Worm (Caenorhabditis elegans) whole organism, L1 larva: ENCODE data around the gene cld-1.

Experiments
- alr-1 ChIP-seq: fragments of 200-800 bp; sonication (Bioruptor generic); optimal IDR thresholded peaks from 2 replicates; lab custom pipeline; 2018; ENCODE audit warnings: borderline replicate concordance, mild to moderate bottlenecking, missing genetic modification characterization, missing compliant biosample characterization
- ces-1 ChIP-seq: fragments of 150-350 bp; optimal IDR thresholded peaks from 2 replicates; lab custom pipeline; 2014; ENCODE audit warnings: missing biosample characterization, missing genetic modification reagents, missing genetic modification characterization
- mdl-1 ChIP-seq, 2 experiments: fragments of 150-350 bp; optimal IDR thresholded peaks; 2 replicates each; lab custom pipeline; 2014 to 2017; ENCODE audit warnings: missing biosample characterization in 2 of 2, missing genetic modification characterization in 2 of 2, inconsistent platforms in 1 of 2
- nhr-28 ChIP-seq: fragments of 150-350 bp; optimal IDR thresholded peaks from 2 replicates; lab custom pipeline; 2014; ENCODE audit warnings: missing biosample characterization, missing genetic modification characterization
- nhr-76 ChIP-seq: sonication (generic microtip); optimal IDR thresholded peaks from 2 replicates; lab custom pipeline; 2017; ENCODE audit warnings: missing biosample characterization, missing genetic modification characterization
- nhr-77 ChIP-seq: fragments of 150-350 bp; optimal IDR thresholded peaks from 2 replicates; lab custom pipeline; 2014; ENCODE audit warnings: missing biosample characterization, missing genetic modification characterization
- unc-86 ChIP-seq: sonication (generic microtip); optimal IDR thresholded peaks from 2 replicates; lab custom pipeline; 2016; ENCODE audit warnings: missing genetic modification characterization, missing compliant biosample characterization

DNA sequence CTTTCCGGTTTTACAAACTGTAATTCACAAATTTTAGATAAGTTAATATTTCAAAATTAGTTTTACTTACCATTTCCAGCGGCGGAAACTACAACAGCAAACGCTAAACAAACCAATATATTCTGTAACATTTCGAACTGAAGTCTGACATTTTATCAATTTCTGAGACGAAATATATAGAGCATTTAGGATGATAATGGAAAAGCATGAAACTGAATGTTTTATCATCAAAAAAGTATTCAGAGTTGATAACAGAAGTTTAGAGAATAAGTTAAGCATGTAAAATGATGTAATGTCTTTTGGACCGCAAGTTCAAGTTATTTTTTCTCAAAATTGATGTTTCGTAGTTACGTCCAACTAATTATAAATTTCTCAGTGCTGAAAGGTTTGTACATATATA, 33.1 kb upstream of the cld-1 start, which contains the start of gene F55G11.2:
- no peak for TF ChIP-seq nhr-76 (tag; lab: Kevin White, UChicago)
- TF ChIP-seq unc-86 = no peak
- no peak for TF ChIP-seq mdl-1 (tag; optimal IDR thresholded peaks at IDR 0.05; lab: Kevin White, UChicago)
- TF ChIP-seq nhr-77 (tag; lab: Kevin White, UChicago) = no peak
- no peak for TF ChIP-seq ces-1
- no peak for TF ChIP-seq nhr-28 (tag; lab: Kevin White, UChicago)
- TF ChIP-seq alr-1 (tag; lab: Kevin White, UChicago) = no peak
